Worm (Caenorhabditis elegans): Measurements from ENCODE around the gene emb-1.

DNA sequence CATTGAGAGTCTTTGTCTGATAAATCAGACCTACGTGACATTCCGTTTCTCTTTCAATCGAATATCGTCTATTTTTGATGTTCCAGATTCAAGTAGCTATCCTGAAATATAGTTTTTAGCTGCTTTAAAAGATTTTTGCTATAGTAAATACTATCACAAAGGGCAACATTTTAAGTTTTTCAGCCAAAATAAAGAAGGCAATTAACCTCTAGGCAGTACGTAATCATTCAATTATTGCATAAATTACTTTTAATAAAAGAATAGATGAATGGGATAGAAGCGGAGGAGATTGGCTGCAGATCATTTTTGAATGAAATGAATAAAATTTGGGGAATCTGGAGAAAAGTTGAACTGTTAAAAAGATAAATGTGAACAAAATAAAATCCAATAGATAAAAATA, 3.5 kb upstream of the emb-1 start, which contains the start of gene ulp-1:
- no peak for TF ChIP-seq unc-55 (GFP tag; optimal IDR thresholded peaks at IDR 0.05)
- no peak for TF ChIP-seq nhr-237 (tag; optimal IDR thresholded peaks at IDR 0.05)
- TF ChIP-seq aly-2 (tag; optimal IDR thresholded peaks at IDR 0.05), result no peak

Measured in whole organism, L2 larva.